Fruit fly (Drosophila melanogaster): ENCODE results near the gene Epg5.
A peak's percentile ranks its signal among the peaks of the same experiment; 100 is the strongest.

The Epg5 gene

dm6 chr3R:18796256-18796655 lies 37.6 kb upstream of the Epg5 start (continued):
- TF ChIP-seq CG6808 (GFP tag; optimal IDR thresholded peaks at IDR 0.05) = no peak
- no peak for TF ChIP-seq Ets21C (GFP tag; optimal IDR thresholded peaks at IDR 0.05)
- peak; percentile 49 for TF ChIP-seq pdm3 (GFP tag; optimal IDR thresholded peaks at IDR 0.05)
- peak; percentile 33 for TF ChIP-seq CG10631 (GFP tag; optimal IDR thresholded peaks at IDR 0.05)
- TF ChIP-seq eg (GFP tag; IDR thresholded peaks at IDR 0.05) = 0 out of 3 replicates have a peak, but pooled peaks have one; percentile 46
- no peak for TF ChIP-seq Blimp-1 (GFP tag; optimal IDR thresholded peaks at IDR 0.05)
- no peak for TF ChIP-seq CG11762 (GFP tag; optimal IDR thresholded peaks at IDR 0.05; ENCODE audit: insufficient read depth)
- no peak for TF ChIP-seq CG8319 (GFP tag; optimal IDR thresholded peaks at IDR 0.05)
- TF ChIP-seq Ets96B (tag; optimal IDR thresholded peaks at IDR 0.05) = peak; percentile 5
- peak; percentile 7 for TF ChIP-seq net (GFP tag; optimal IDR thresholded peaks at IDR 0.05)
- peak in 1 of 2 experiments; percentile 41 for TF ChIP-seq salr (GFP tag; optimal IDR thresholded peaks at IDR 0.05)
- TF ChIP-seq OdsH (GFP tag; optimal IDR thresholded peaks at IDR 0.05) = peak; percentile 43
- peak; percentile 62 for TF ChIP-seq CG6276 (GFP tag; optimal IDR thresholded peaks at IDR 0.05)
- TF ChIP-seq Met (GFP tag; optimal IDR thresholded peaks at IDR 0.05) = peak; percentile 56
- no peak for TF ChIP-seq Hr38 (GFP tag; optimal IDR thresholded peaks at IDR 0.05)
- TF ChIP-seq achi (GFP tag; optimal IDR thresholded peaks at IDR 0.05) = peak; percentile 42
- peak; percentile 27 for TF ChIP-seq esn (GFP tag; optimal IDR thresholded peaks at IDR 0.05)
- peak; percentile 69 for TF ChIP-seq CG15336 (GFP tag; IDR thresholded peaks at IDR 0.05)
- peak; percentile 20 for TF ChIP-seq CG34406 (GFP tag; optimal IDR thresholded peaks at IDR 0.05)
- peak; percentile 12 for TF ChIP-seq CG10669 (GFP tag; optimal IDR thresholded peaks at IDR 0.05)
- no peak for TF ChIP-seq Eip93F (GFP tag; optimal IDR thresholded peaks at IDR 0.05)
- no peak for TF ChIP-seq CG6854 (GFP tag; optimal IDR thresholded peaks at IDR 0.05)
- TF ChIP-seq topi (GFP tag; optimal IDR thresholded peaks at IDR 0.05) = no peak
- TF ChIP-seq Hr4 (GFP tag; optimal IDR thresholded peaks at IDR 0.05) = peak; percentile 75
- TF ChIP-seq lz (GFP tag; optimal IDR thresholded peaks at IDR 0.05) = peak; percentile 9
- no peak for TF ChIP-seq dsx (GFP tag; optimal IDR thresholded peaks at IDR 0.05; ENCODE audit: poor library complexity, severe bottlenecking)
- TF ChIP-seq CG6792 (GFP tag; optimal IDR thresholded peaks at IDR 0.05) = no peak

dm6 chr3R:18795000-18795810 lies 36.5 kb upstream of the Epg5 start, which contains the start of gene CG7720:
CG7720 (minus strand) TSS chr3R:18795169.
- TF ChIP-seq CG11294 (GFP tag; IDR thresholded peaks at IDR 0.05) (no peak; the same call in 1 of the 2 replicates), achi (GFP tag; optimal IDR thresholded peaks at IDR 0.05) (peak; percentile 75), fd85E (GFP tag; optimal IDR thresholded peaks at IDR 0.05) (no peak), Hr38 (GFP tag; optimal IDR thresholded peaks at IDR 0.05) (no peak), Eip78C (GFP tag) (peak; percentile 84), CG32006 (GFP tag; optimal IDR thresholded peaks at IDR 0.05) (peak; percentile 79), OdsH (GFP tag; optimal IDR thresholded peaks at IDR 0.05) (peak; percentile 81), dac (GFP tag; optimal IDR thresholded peaks at IDR 0.05) (no peak), dsx (GFP tag; optimal IDR thresholded peaks at IDR 0.05; ENCODE audit: poor library complexity, severe bottlenecking) (no peak), Sox14 (GFP tag; optimal IDR thresholded peaks at IDR 0.05) (peak; percentile 78), CG1621 (tag; optimal IDR thresholded peaks at IDR 0.05) (no peak), CG7368 (GFP tag; optimal IDR thresholded peaks at IDR 0.05) (peak; percentile 43), Sox102F (GFP tag; optimal IDR thresholded peaks at IDR 0.05) (peak; percentile 74), acj6 (GFP tag; optimal IDR thresholded peaks at IDR 0.05) (peak; percentile 76), Gug (GFP tag; IDR thresholded peaks at IDR 0.05) (no peak), CG6808 (GFP tag; optimal IDR thresholded peaks at IDR 0.05) (peak; percentile 44), CG16779 (tag; optimal IDR thresholded peaks at IDR 0.05) (no peak), Eip93F (GFP tag; optimal IDR thresholded peaks at IDR 0.05) (no peak), Hr4 (GFP tag; optimal IDR thresholded peaks at IDR 0.05) (peak; percentile 82), Lpt (GFP tag; optimal IDR thresholded peaks at IDR 0.05) (peak; percentile 16), CG6854 (GFP tag; optimal IDR thresholded peaks at IDR 0.05) (no peak), CG8319 (GFP tag; optimal IDR thresholded peaks at IDR 0.05) (peak; percentile 65), net (GFP tag; optimal IDR thresholded peaks at IDR 0.05) (peak; percentile 72), esn (GFP tag; optimal IDR thresholded peaks at IDR 0.05) (peak; percentile 87), CG15336 (GFP tag; IDR thresholded peaks at IDR 0.05) (peak; percentile 38; the same call in 1 of the 2 replicates), svp (GFP tag) (peak; percentile 88), Ets21C (GFP tag; optimal IDR thresholded peaks at IDR 0.05) (peak; percentile 61), CG6792 (GFP tag; optimal IDR thresholded peaks at IDR 0.05) (peak; percentile 70), CG8632 (GFP tag; optimal IDR thresholded peaks at IDR 0.05) (peak; percentile 65), pdm3 (GFP tag; optimal IDR thresholded peaks at IDR 0.05) (peak; percentile 79), topi (GFP tag; optimal IDR thresholded peaks at IDR 0.05) (peak; percentile 80), cyc (GFP tag; optimal IDR thresholded peaks at IDR 0.05) (peak; percentile 84), CG11902 (GFP tag; optimal IDR thresholded peaks at IDR 0.05) (peak; percentile 70), Hr39 (GFP tag; optimal IDR thresholded peaks at IDR 0.05) (peak; percentile 84), Ets96B (tag; optimal IDR thresholded peaks at IDR 0.05) (peak; percentile 59), CG34406 (GFP tag; optimal IDR thresholded peaks at IDR 0.05) (peak; percentile 70), fd59A (GFP tag; optimal IDR thresholded peaks at IDR 0.05) (peak; percentile 60)
